Worm (Caenorhabditis elegans) whole organism, early embryonic: ENCODE data around the gene bnc-1.

ENCODE experiments used
- B0310.2 ChIP-seq: sonication (generic microtip); optimal IDR thresholded peaks from 2 replicates; lab custom pipeline; 2016; ENCODE audit warnings: mild to moderate bottlenecking, missing genetic modification characterization, missing compliant biosample characterization
- F13C5.2 ChIP-seq: sonication (generic microtip); optimal IDR thresholded peaks from 2 replicates; lab custom pipeline; 2017; ENCODE audit warnings: mild to moderate bottlenecking, missing genetic modification characterization, inconsistent platforms, missing compliant biosample characterization
- aly-1 ChIP-seq: sonication (generic microtip); optimal IDR thresholded peaks from 2 replicates; lab custom pipeline; 2016; ENCODE audit warnings: missing genetic modification characterization, missing compliant biosample characterization
- ama-1 ChIP-seq: fragments of 150-350 bp; optimal IDR thresholded peaks from 2 replicates; lab custom pipeline; 2014
- ceh-36 ChIP-seq: sonication (generic microtip); optimal IDR thresholded peaks from 2 replicates; lab custom pipeline; 2016; ENCODE audit warnings: missing genetic modification characterization, inconsistent platforms, missing compliant biosample characterization
- ets-7 ChIP-seq: sonication (generic microtip); optimal IDR thresholded peaks from 2 replicates; lab custom pipeline; 2016; ENCODE audit warnings: missing genotype, missing genetic modification characterization, missing compliant biosample characterization
- flt-1 ChIP-seq: fragments of 200-800 bp; sonication (Bioruptor generic); IDR thresholded peaks from 2 replicates; pipeline ENCODE4 v1.3.6; 2022; ENCODE audit warnings: missing genetic modification characterization, missing compliant biosample characterization
- hmbx-1 ChIP-seq: sonication (generic microtip); optimal IDR thresholded peaks from 2 replicates; lab custom pipeline; 2016; ENCODE audit warnings: mild to moderate bottlenecking, missing genetic modification characterization, missing compliant biosample characterization
- hnd-1 ChIP-seq: sonication (generic microtip); optimal IDR thresholded peaks from 2 replicates; lab custom pipeline; 2016; ENCODE audit warnings: missing genetic modification characterization, missing compliant biosample characterization
- sea-1 ChIP-seq: fragments of 200-800 bp; sonication (Bioruptor generic); conservative IDR thresholded peaks from 2 replicates; pipeline ENCODE4 v1.3.6; 2022; ENCODE audit warnings: missing genetic modification characterization, missing compliant biosample characterization
- tbx-11 ChIP-seq: fragments of 200-800 bp; sonication (Bioruptor generic); IDR thresholded peaks from 2 replicates; pipeline ENCODE4 v1.3.6; 2022; ENCODE audit warnings: missing genetic modification characterization, missing compliant biosample characterization
- tra-4 ChIP-seq: sonication (generic microtip); optimal IDR thresholded peaks from 2 replicates; lab custom pipeline; 2017; ENCODE audit warnings: missing genetic modification characterization, missing compliant biosample characterization

- TF ChIP-seq tbx-11 (no peak), hnd-1 (no peak), ets-7 (tag; lab: Kevin White, UChicago) (no peak), ama-1 (lab: Kevin White, UChicago) (no peak), flt-1 (no peak), sea-1 (GFP tag; lab: Robert Waterston, UW) (no peak), tra-4 (tag; lab: Kevin White, UChicago) (no peak), ceh-36 (tag; lab: Kevin White, UChicago) (no peak), F13C5.2 (tag; lab: Kevin White, UChicago) (no peak), aly-1 (tag; lab: Kevin White, UChicago) (no peak), B0310.2 (tag; lab: Kevin White, UChicago) (no peak), hmbx-1 (tag; lab: Kevin White, UChicago) (no peak)
Measured at ce11 chrV:12288577-12288976, 11.7 kb upstream of the bnc-1 start, which contains the start of gene rskd-1.
